Fruit fly (Drosophila melanogaster): ENCODE measurements around the gene CG2641.

The CG2641 gene

dm6 chr3R:7793855-7794254 is at the start of gene CG2641:
CG2641 (plus strand) TSS chr3R:7794069.
- TF ChIP-seq CG1620 (GFP tag; optimal IDR thresholded peaks at IDR 0.05) (no peak), pad (GFP tag; optimal IDR thresholded peaks at IDR 0.05) (no peak), toe (GFP tag; optimal IDR thresholded peaks at IDR 0.05) (peak; percentile 45), cnc (optimal IDR thresholded peaks at IDR 0.05) (no peak), cic (GFP tag; optimal IDR thresholded peaks at IDR 0.05) (peak; percentile 81), CG33017 (tag; optimal IDR thresholded peaks at IDR 0.05) (peak; percentile 85), Crg-1 (GFP tag; optimal IDR thresholded peaks at IDR 0.05) (no peak), CG12768 (GFP tag; optimal IDR thresholded peaks at IDR 0.05) (peak; percentile 78), tj (GFP tag; optimal IDR thresholded peaks at IDR 0.05) (peak; percentile 62), CG7101 (tag; optimal IDR thresholded peaks at IDR 0.05) (peak; percentile 48), CG5204 (GFP tag; optimal IDR thresholded peaks at IDR 0.05) (peak; percentile 19), kay (GFP tag; ENCODE audit: borderline replicate concordance) (peak; percentile 98), CG7045 (GFP tag; optimal IDR thresholded peaks at IDR 0.05) (peak; percentile 73), Clk (GFP tag; optimal IDR thresholded peaks at IDR 0.05) (no peak), Mnt (GFP tag; optimal IDR thresholded peaks at IDR 0.05) (peak; percentile 26), CG14711 (tag; optimal IDR thresholded peaks at IDR 0.05) (no peak), CG11617 (GFP tag; optimal IDR thresholded peaks at IDR 0.05) (peak; percentile 73), ovo (GFP tag; optimal IDR thresholded peaks at IDR 0.05) (peak; percentile 36), bab1 (GFP tag; optimal IDR thresholded peaks at IDR 0.05) (peak; percentile 21), Hr96 (GFP tag; optimal IDR thresholded peaks at IDR 0.05) (peak; percentile 31)

- TF ChIP-seq CG5204 (GFP tag; optimal IDR thresholded peaks at IDR 0.05): no peak
- TF ChIP-seq CG33017 (tag; optimal IDR thresholded peaks at IDR 0.05): peak; percentile 16
Observed at dm6 chr3R:7749993-7750392, 43.9 kb upstream of the CG2641 start, which contains the start of gene pyd3. pyd3 (minus strand) TSS chr3R:7750079.

- TF ChIP-seq Mnt (GFP tag; optimal IDR thresholded peaks at IDR 0.05) (no peak), CG7045 (GFP tag; optimal IDR thresholded peaks at IDR 0.05) (no peak), cic (GFP tag; optimal IDR thresholded peaks at IDR 0.05) (no peak), ovo (GFP tag; optimal IDR thresholded peaks at IDR 0.05) (no peak), CG33017 (tag; optimal IDR thresholded peaks at IDR 0.05) (no peak), CG11617 (GFP tag; optimal IDR thresholded peaks at IDR 0.05) (no peak), Clk (GFP tag; optimal IDR thresholded peaks at IDR 0.05) (no peak), CG5204 (GFP tag; optimal IDR thresholded peaks at IDR 0.05) (no peak), CG7101 (tag; optimal IDR thresholded peaks at IDR 0.05) (no peak), CG12768 (GFP tag; optimal IDR thresholded peaks at IDR 0.05) (no peak), tj (GFP tag; optimal IDR thresholded peaks at IDR 0.05) (no peak), Hr96 (GFP tag; optimal IDR thresholded peaks at IDR 0.05) (no peak)
Observed at dm6 chr3R:7753518-7753917, 40.4 kb upstream of the CG2641 start.

dm6 chr3R:7757822-7758221 is 36.0 kb upstream of the CG2641 start, which contains the start of gene CG10919:
CG10919 (plus strand) TSS chr3R:7758122.
- TF ChIP-seq cnc (optimal IDR thresholded peaks at IDR 0.05) (no peak), Clk (GFP tag; optimal IDR thresholded peaks at IDR 0.05) (no peak), CG14711 (tag; optimal IDR thresholded peaks at IDR 0.05) (no peak), ovo (GFP tag; optimal IDR thresholded peaks at IDR 0.05) (no peak), CG7101 (tag; optimal IDR thresholded peaks at IDR 0.05) (no peak), Crg-1 (GFP tag; optimal IDR thresholded peaks at IDR 0.05) (no peak), CG1620 (GFP tag; optimal IDR thresholded peaks at IDR 0.05) (no peak), cic (GFP tag; optimal IDR thresholded peaks at IDR 0.05) (no peak), CG33017 (tag; optimal IDR thresholded peaks at IDR 0.05) (no peak), bab1 (GFP tag; optimal IDR thresholded peaks at IDR 0.05) (no peak), CG11617 (GFP tag; optimal IDR thresholded peaks at IDR 0.05) (no peak), toe (GFP tag; optimal IDR thresholded peaks at IDR 0.05) (no peak), CG7045 (GFP tag; optimal IDR thresholded peaks at IDR 0.05) (no peak), kay (GFP tag; ENCODE audit: borderline replicate concordance) (no peak), tj (GFP tag; optimal IDR thresholded peaks at IDR 0.05) (no peak), Hr96 (GFP tag; optimal IDR thresholded peaks at IDR 0.05) (no peak), pad (GFP tag; optimal IDR thresholded peaks at IDR 0.05) (no peak), CG5204 (GFP tag; optimal IDR thresholded peaks at IDR 0.05) (no peak), CG12768 (GFP tag; optimal IDR thresholded peaks at IDR 0.05) (no peak)

- TF ChIP-seq CG12768 (GFP tag; optimal IDR thresholded peaks at IDR 0.05) (no peak), CG33017 (tag; optimal IDR thresholded peaks at IDR 0.05) (no peak), ovo (GFP tag; optimal IDR thresholded peaks at IDR 0.05) (no peak), Clk (GFP tag; optimal IDR thresholded peaks at IDR 0.05) (no peak), cic (GFP tag; optimal IDR thresholded peaks at IDR 0.05) (no peak), Mnt (GFP tag; optimal IDR thresholded peaks at IDR 0.05) (no peak), Crg-1 (GFP tag; optimal IDR thresholded peaks at IDR 0.05) (no peak), CG7101 (tag; optimal IDR thresholded peaks at IDR 0.05) (no peak), CG5204 (GFP tag; optimal IDR thresholded peaks at IDR 0.05) (no peak), CG1620 (GFP tag; optimal IDR thresholded peaks at IDR 0.05) (no peak), Hr96 (GFP tag; optimal IDR thresholded peaks at IDR 0.05) (no peak), bab1 (GFP tag; optimal IDR thresholded peaks at IDR 0.05) (no peak), CG14711 (tag; optimal IDR thresholded peaks at IDR 0.05) (no peak)
Observed at dm6 chr3R:7759486-7759885, 34.4 kb upstream of the CG2641 start, which contains the start of gene Sp7. Sp7 (plus strand) TSS chr3R:7759786.

dm6 chr3R:7760970-7761558 is 32.8 kb upstream of the CG2641 start:
- TF ChIP-seq kay (GFP tag; ENCODE audit: borderline replicate concordance) (no peak), tj (GFP tag; optimal IDR thresholded peaks at IDR 0.05) (no peak)
